Fruit fly (Drosophila melanogaster) whole organism: ENCODE data around the gene CG32532.

ENCODE experiments used
- CG8478 ChIP-seq: fragments of >200 bp; optimal IDR thresholded peaks from 2 replicates; lab custom pipeline; 2018; ENCODE audit warnings: inconsistent platforms
- pan ChIP-seq: fragments of >200 bp; optimal IDR thresholded peaks from 2 replicates; lab custom pipeline; 2017
- psq ChIP-seq: fragments of >200 bp; optimal IDR thresholded peaks from 2 replicates; lab custom pipeline; 2017
- usp ChIP-seq: fragments of >200 bp; optimal IDR thresholded peaks from 2 replicates; lab custom pipeline; 2017; ENCODE audit warnings: missing biosample characterization, missing genetic modification characterization, mixed read lengths

DNA sequence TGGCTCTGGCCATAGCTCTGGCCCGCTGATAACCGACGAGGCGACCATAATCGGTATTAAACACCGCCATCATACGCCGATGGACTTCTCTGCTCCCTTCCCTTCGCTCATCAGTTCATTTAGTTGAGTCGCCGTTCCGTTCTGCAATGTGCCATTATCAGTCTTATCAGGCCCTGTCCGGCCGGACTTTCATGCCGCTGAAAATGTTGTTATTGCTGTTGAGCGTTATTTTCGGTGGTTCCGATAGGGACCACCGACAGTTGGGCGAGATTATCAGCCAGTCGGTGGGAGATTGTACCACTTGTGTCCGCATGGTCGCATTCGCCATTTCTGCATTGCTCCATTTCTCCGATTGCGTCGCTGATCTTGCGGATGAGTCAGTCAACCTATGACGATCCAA, 46.0 kb downstream of the CG32532 start:
- TF ChIP-seq usp (GFP tag; lab: Kevin White, UChicago) (no peak), pan (lab: Kevin White, UChicago) (no peak), psq (no peak), CG8478 (no peak)
